Fruit fly (Drosophila melanogaster) Kc167 (cell line): Measurements from ENCODE around the gene CG13603.

Experiments used
- Myc ChIP-seq: fragments of >200 bp; optimal IDR thresholded peaks from 2 replicates; lab custom pipeline; 2017; ENCODE audit warnings: missing external identifiers
- Sin3A ChIP-seq: fragments of >200 bp; optimal IDR thresholded peaks from 2 replicates; lab custom pipeline; 2018; ENCODE audit warnings: missing external identifiers
- h ChIP-seq: fragments of >200 bp; optimal IDR thresholded peaks from 3 replicates; lab custom pipeline; 2018; ENCODE audit warnings: missing external identifiers
- insv ChIP-seq: fragments of >200 bp; optimal IDR thresholded peaks from 3 replicates; lab custom pipeline; 2018; ENCODE audit warnings: missing external identifiers
- psq ChIP-seq: fragments of >200 bp; optimal IDR thresholded peaks from 2 replicates; lab custom pipeline; 2017; ENCODE audit warnings: missing external identifiers
- ttk ChIP-seq: sonication (Bioruptor generic); optimal IDR thresholded peaks from 2 replicates; lab custom pipeline; 2017; ENCODE audit warnings: missing external identifiers

Gene CG13603

dm6 chr3R:24015449-24015848 is 29.1 kb upstream of the CG13603 start:
- TF ChIP-seq insv (lab: Kevin White, UChicago) (no peak), Sin3A (lab: Kevin White, UChicago) (no peak), ttk (lab: Kevin White, UChicago) (no peak), Myc (lab: Kevin White, UChicago) (no peak), psq (lab: Kevin White, UChicago) (no peak), h (no peak)

- TF ChIP-seq insv (lab: Kevin White, UChicago) (no peak), Sin3A (lab: Kevin White, UChicago) (no peak), Myc (lab: Kevin White, UChicago) (no peak), ttk (lab: Kevin White, UChicago) (no peak), psq (lab: Kevin White, UChicago) (no peak), h (no peak)
These were observed 28.2 kb upstream of the CG13603 start for dm6 chr3R:24014600-24014999.

DNA sequence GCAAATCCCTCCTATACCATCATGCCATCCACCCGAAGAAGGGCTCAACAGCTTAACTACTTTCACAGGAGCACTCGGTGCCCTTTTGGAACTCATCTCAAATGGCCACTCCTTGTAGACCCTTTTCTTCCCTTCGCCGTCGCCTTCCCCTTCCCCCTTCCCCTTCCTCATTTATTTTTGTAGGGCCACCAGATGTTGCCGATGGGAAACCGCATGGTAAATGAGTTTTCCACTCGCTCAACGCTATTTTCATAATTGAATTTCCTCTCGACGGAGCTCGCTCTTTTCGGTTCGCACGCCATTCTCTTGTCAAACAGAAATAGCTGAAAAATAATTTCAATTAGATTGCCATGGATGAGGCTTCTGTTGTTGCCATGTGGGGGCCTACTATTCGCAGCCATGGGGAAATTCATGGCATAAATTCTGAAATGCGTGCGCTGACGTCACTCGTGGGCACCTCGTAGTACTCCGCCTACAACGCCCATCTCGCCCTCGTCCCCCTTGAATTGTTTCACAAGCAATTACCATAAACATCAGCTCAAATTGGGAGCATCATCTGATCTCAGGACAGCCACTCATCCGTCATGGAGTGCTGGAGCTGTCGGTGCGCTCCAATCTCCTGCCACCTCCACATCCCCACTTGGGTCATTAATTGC is 25.8 kb upstream of the CG13603 start:
- TF ChIP-seq insv (lab: Kevin White, UChicago) (no peak), h (no peak), ttk (lab: Kevin White, UChicago) (no peak)

dm6 chr3R:24010637-24011214 is 24.4 kb upstream of the CG13603 start:
- no peak for TF ChIP-seq psq (lab: Kevin White, UChicago)
- no peak for TF ChIP-seq insv (lab: Kevin White, UChicago)
- no peak for TF ChIP-seq Myc (lab: Kevin White, UChicago)
- TF ChIP-seq ttk (lab: Kevin White, UChicago): no peak

- TF ChIP-seq psq (lab: Kevin White, UChicago) (no peak), Sin3A (lab: Kevin White, UChicago) (no peak), Myc (lab: Kevin White, UChicago) (no peak), insv (lab: Kevin White, UChicago) (no peak)
These were observed 22.5 kb upstream of the CG13603 start for dm6 chr3R:24008887-24009286.

- no peak for TF ChIP-seq insv (lab: Kevin White, UChicago)
- TF ChIP-seq ttk (lab: Kevin White, UChicago): no peak
- TF ChIP-seq Sin3A (lab: Kevin White, UChicago): no peak
- TF ChIP-seq psq (lab: Kevin White, UChicago): no peak
- no peak for TF ChIP-seq Myc (lab: Kevin White, UChicago)
- no peak for TF ChIP-seq h
These were observed 21.6 kb upstream of the CG13603 start for dm6 chr3R:24007775-24008506.

DNA sequence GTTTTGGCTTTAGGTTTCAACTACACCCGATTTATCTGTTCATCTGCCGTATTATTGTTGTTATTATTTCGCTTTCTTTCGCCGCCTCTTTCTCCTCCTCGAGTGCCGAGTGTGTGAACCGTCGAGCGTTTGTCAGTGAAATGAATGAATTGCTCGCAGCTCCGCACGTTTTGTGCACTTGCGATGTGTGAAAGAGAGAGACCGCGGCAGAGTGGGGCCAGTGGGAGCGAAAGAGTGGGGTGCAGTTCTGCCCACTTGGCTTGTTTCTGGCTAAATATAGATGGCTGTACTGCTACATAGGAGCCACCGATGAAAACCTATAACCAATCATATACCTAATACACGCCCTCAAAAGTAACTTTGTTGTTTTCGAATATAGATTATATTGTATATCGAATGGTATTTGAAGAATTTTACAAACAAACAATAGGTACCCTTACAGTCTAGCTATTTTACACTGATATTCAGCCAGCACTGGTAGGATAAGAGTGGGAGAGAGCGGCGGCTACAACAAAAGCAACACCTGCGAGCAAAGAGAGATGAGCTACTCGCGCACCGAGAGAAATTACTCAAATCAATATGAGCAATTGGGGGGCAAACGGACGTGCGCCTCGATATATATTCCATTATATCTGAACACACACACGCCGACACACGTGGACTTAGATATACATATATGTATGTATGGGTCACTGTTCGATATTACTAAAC is 20.2 kb upstream of the CG13603 start:
- TF ChIP-seq h (no peak), psq (lab: Kevin White, UChicago) (no peak), insv (lab: Kevin White, UChicago) (no peak), Sin3A (lab: Kevin White, UChicago) (no peak), Myc (lab: Kevin White, UChicago) (no peak), ttk (lab: Kevin White, UChicago) (no peak)

- TF ChIP-seq h (no peak), insv (lab: Kevin White, UChicago) (no peak), Myc (lab: Kevin White, UChicago) (no peak), ttk (lab: Kevin White, UChicago) (no peak), Sin3A (lab: Kevin White, UChicago) (no peak), psq (lab: Kevin White, UChicago) (no peak)
These were observed 17.6 kb upstream of the CG13603 start for dm6 chr3R:24003948-24004347.

DNA sequence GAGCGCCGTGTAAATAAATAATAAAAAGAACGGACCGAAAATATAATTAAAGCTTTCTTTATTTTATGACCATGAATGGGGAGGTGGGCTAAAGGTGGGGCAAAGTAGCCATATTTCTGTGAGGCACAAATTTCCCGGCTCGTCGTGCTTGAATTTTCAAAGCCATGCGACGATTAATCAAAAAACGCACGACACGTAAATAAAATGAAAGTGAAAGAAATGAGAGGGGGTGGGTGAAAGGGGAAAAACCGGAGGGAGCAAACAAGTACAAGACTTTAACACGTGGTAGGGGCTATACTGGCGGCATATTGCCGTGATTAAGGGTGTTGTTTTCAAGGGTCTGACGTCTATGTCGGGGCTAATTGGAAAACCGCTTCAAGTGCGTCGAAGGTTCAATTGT is 14.8 kb upstream of the CG13603 start:
- TF ChIP-seq psq (lab: Kevin White, UChicago) (no peak), Sin3A (lab: Kevin White, UChicago) (no peak), h (no peak), Myc (lab: Kevin White, UChicago) (no peak), insv (lab: Kevin White, UChicago) (no peak), ttk (lab: Kevin White, UChicago) (no peak)

- TF ChIP-seq Sin3A (lab: Kevin White, UChicago) (no peak), Myc (lab: Kevin White, UChicago) (no peak), psq (lab: Kevin White, UChicago) (no peak), insv (lab: Kevin White, UChicago) (no peak), h (no peak)
These were observed 9.9 kb upstream of the CG13603 start, which contains the start of gene LSm3 for dm6 chr3R:23996224-23996623. Gene LSm3, plus strand, starts transcription at chr3R:23996262.

DNA sequence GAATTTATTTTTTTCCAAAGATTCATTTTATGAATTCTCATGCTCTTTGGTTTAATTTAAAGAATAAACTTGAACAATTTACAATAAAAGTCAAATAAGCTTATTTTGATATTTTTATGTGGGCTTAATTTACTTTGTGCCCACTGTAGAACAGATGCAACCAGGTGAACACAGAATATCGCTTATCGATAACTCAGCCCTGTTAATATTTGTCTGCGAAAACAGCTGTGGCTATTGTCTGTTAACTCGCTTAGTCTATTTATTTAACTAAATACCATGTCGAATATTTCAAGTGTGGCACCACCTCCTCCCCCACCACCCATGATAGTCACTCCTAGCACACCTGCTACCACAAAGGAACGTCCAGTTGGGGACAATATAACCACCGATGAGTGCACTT is 9.1 kb upstream of the CG13603 start, which contains the start of gene CG33108:
CG33108 (plus strand) TSS at position 200 of the 400 bp plus-strand sequence.
- no peak for TF ChIP-seq insv (lab: Kevin White, UChicago)
- no peak for TF ChIP-seq psq (lab: Kevin White, UChicago)
- TF ChIP-seq Myc (lab: Kevin White, UChicago): no peak
- TF ChIP-seq ttk (lab: Kevin White, UChicago): no peak
- no peak for TF ChIP-seq Sin3A (lab: Kevin White, UChicago)
- TF ChIP-seq h: no peak
